Worm (Caenorhabditis elegans) whole organism, L1 larva: ENCODE measurements around the gene C07B5.2.

Source experiments
- C16A3.4 ChIP-seq: fragments of 150-350 bp; optimal IDR thresholded peaks from 2 replicates; lab custom pipeline; 2014; ENCODE audit warnings: missing biosample characterization, missing genetic modification characterization
- alr-1 ChIP-seq: fragments of 200-800 bp; sonication (Bioruptor generic); optimal IDR thresholded peaks from 2 replicates; lab custom pipeline; 2018; ENCODE audit warnings: borderline replicate concordance, mild to moderate bottlenecking, missing genetic modification characterization, missing compliant biosample characterization
- ceh-90 ChIP-seq: sonication (generic microtip); optimal IDR thresholded peaks from 2 replicates; lab custom pipeline; 2016; ENCODE audit warnings: missing genetic modification characterization, missing compliant biosample characterization
- dpl-1 ChIP-seq, 3 experiments: fragments of 150-350 bp in 2 of 3; sonication (generic microtip) in 1 of 3; optimal IDR thresholded peaks; 2 replicates each; lab custom pipeline; 2014 to 2017; ENCODE audit warnings: missing biosample characterization in 3 of 3, missing genetic modification characterization in 3 of 3, missing genetic modification reagents in 3 of 3
- dsc-1 ChIP-seq: sonication (generic microtip); optimal IDR thresholded peaks from 2 replicates; lab custom pipeline; 2016; ENCODE audit warnings: mild to moderate bottlenecking, missing genetic modification characterization, missing compliant biosample characterization
- efl-1 ChIP-seq, 4 experiments: fragments of 150-350 bp; optimal IDR thresholded peaks in 3 of 4; peaks in 1 of 4; 1 replicate in 1 of 4; 2 replicates in 3 of 4; lab custom pipeline; 2014; ENCODE audit warnings: missing biosample characterization in 2 of 4, missing genetic modification characterization in 2 of 4, missing genetic modification reagents in 2 of 4
- efl-3 ChIP-seq: fragments of 200-800 bp; sonication (Bioruptor generic); optimal IDR thresholded peaks from 2 replicates; lab custom pipeline; 2018; ENCODE audit warnings: mild to moderate bottlenecking, missing genetic modification characterization, missing compliant biosample characterization
- egl-13 ChIP-seq: sonication (generic microtip); optimal IDR thresholded peaks from 2 replicates; lab custom pipeline; 2016; ENCODE audit warnings: missing genotype, missing genetic modification reagents, missing genetic modification characterization, missing compliant biosample characterization
- elt-3 ChIP-seq, 6 experiments: fragments of 150-350 bp in 1 of 6; sonication (generic microtip); optimal IDR thresholded peaks; 2 replicates each; lab custom pipeline; 2017 to 2018; ENCODE audit warnings: missing biosample characterization in 6 of 6, missing genetic modification characterization in 6 of 6, inconsistent platforms in 1 of 6
- fkh-10 ChIP-seq: sonication (generic microtip); optimal IDR thresholded peaks from 2 replicates; lab custom pipeline; 2017; ENCODE audit warnings: missing biosample characterization, missing genetic modification reagents, missing genetic modification characterization
- fkh-4 ChIP-seq: sonication (generic microtip); optimal IDR thresholded peaks from 2 replicates; lab custom pipeline; 2016; ENCODE audit warnings: missing compliant biosample characterization, missing genetic modification characterization, borderline replicate concordance
- hlh-17 ChIP-seq: fragments of 200-800 bp; sonication (Bioruptor generic); optimal IDR thresholded peaks from 2 replicates; lab custom pipeline; 2018; ENCODE audit warnings: missing genetic modification characterization, mild to moderate bottlenecking, missing compliant biosample characterization, moderate library complexity, borderline replicate concordance
- hlh-4 ChIP-seq: sonication (generic microtip); optimal IDR thresholded peaks from 2 replicates; lab custom pipeline; 2016; ENCODE audit warnings: mild to moderate bottlenecking, missing genetic modification characterization, missing compliant biosample characterization
- irx-1 ChIP-seq: sonication (generic microtip); optimal IDR thresholded peaks from 2 replicates; lab custom pipeline; 2016; ENCODE audit warnings: missing genetic modification characterization, missing compliant biosample characterization
- jun-1 ChIP-seq: fragments of 150-350 bp; optimal IDR thresholded peaks from 2 replicates; lab custom pipeline; 2014; ENCODE audit warnings: missing biosample characterization, missing genetic modification reagents, missing genetic modification characterization
- lin-13 ChIP-seq: fragments of 150-350 bp; optimal IDR thresholded peaks from 2 replicates; lab custom pipeline; 2014; ENCODE audit warnings: missing biosample characterization, missing genetic modification reagents, missing genetic modification characterization
- lin-14 ChIP-seq: fragments of 200-800 bp; sonication (Bioruptor generic); optimal IDR thresholded peaks from 2 replicates; lab custom pipeline; 2018; ENCODE audit warnings: mild to moderate bottlenecking, missing genetic modification characterization, moderate library complexity, missing compliant biosample characterization
- lin-35 ChIP-seq, 2 experiments: fragments of 150-350 bp; optimal IDR thresholded peaks; 2 replicates each; lab custom pipeline; 2014; ENCODE audit warnings: missing biosample characterization in 2 of 2, missing genetic modification characterization in 2 of 2, missing genetic modification reagents in 2 of 2
- lsy-2 ChIP-seq, 2 experiments: fragments of 150-350 bp; optimal IDR thresholded peaks; 2 replicates each; lab custom pipeline; 2014; ENCODE audit warnings: missing biosample characterization in 2 of 2, missing genetic modification characterization in 2 of 2
- mdl-1 ChIP-seq, 2 experiments: fragments of 150-350 bp; optimal IDR thresholded peaks; 2 replicates each; lab custom pipeline; 2014 to 2017; ENCODE audit warnings: missing biosample characterization in 2 of 2, missing genetic modification characterization in 2 of 2, inconsistent platforms in 1 of 2
- mef-2 ChIP-seq: fragments of 150-350 bp; optimal IDR thresholded peaks from 2 replicates; lab custom pipeline; 2014; ENCODE audit warnings: missing biosample characterization, missing genetic modification characterization
- mep-1 ChIP-seq: fragments of 150-350 bp; optimal IDR thresholded peaks from 2 replicates; lab custom pipeline; 2014; ENCODE audit warnings: missing biosample characterization, missing genetic modification characterization
- nhr-11 ChIP-seq: fragments of 150-350 bp; optimal IDR thresholded peaks from 2 replicates; lab custom pipeline; 2014; ENCODE audit warnings: missing biosample characterization, missing genetic modification characterization
- nhr-20 ChIP-seq: sonication (generic microtip); optimal IDR thresholded peaks from 2 replicates; lab custom pipeline; 2016; ENCODE audit warnings: mild to moderate bottlenecking, missing genetic modification characterization, missing compliant biosample characterization
- nhr-237 ChIP-seq: fragments of 150-350 bp; optimal IDR thresholded peaks from 2 replicates; lab custom pipeline; 2014; ENCODE audit warnings: missing biosample characterization, missing genetic modification characterization
- nhr-28 ChIP-seq: fragments of 150-350 bp; optimal IDR thresholded peaks from 2 replicates; lab custom pipeline; 2014; ENCODE audit warnings: missing biosample characterization, missing genetic modification characterization
- nhr-47 ChIP-seq: sonication (generic microtip); optimal IDR thresholded peaks from 2 replicates; lab custom pipeline; 2016; ENCODE audit warnings: mild to moderate bottlenecking, missing genetic modification characterization, moderate library complexity, missing compliant biosample characterization
- nhr-71 ChIP-seq: sonication (generic microtip); optimal IDR thresholded peaks from 2 replicates; lab custom pipeline; 2016; ENCODE audit warnings: mild to moderate bottlenecking, missing genetic modification characterization, moderate library complexity, missing compliant biosample characterization
- nhr-76 ChIP-seq: sonication (generic microtip); optimal IDR thresholded peaks from 2 replicates; lab custom pipeline; 2017; ENCODE audit warnings: missing biosample characterization, missing genetic modification characterization
- nhr-84 ChIP-seq: sonication (generic microtip); optimal IDR thresholded peaks from 2 replicates; lab custom pipeline; 2017; ENCODE audit warnings: missing biosample characterization, missing genetic modification characterization
- nhr-85 ChIP-seq: sonication (generic microtip); peaks from one replicate; lab custom pipeline; 2016; ENCODE audit warnings: missing genetic modification characterization, inconsistent platforms, missing compliant biosample characterization
- nhr-90 ChIP-seq: sonication (generic microtip); optimal IDR thresholded peaks from 2 replicates; lab custom pipeline; 2016; ENCODE audit warnings: mild to moderate bottlenecking, missing genetic modification characterization, missing compliant biosample characterization; ENCODE audit not compliant: poor library complexity
- pag-3 ChIP-seq: sonication (generic microtip); optimal IDR thresholded peaks from 2 replicates; lab custom pipeline; 2017; ENCODE audit warnings: missing genetic modification characterization, mild to moderate bottlenecking, missing compliant biosample characterization, antibody characterized with exemption, borderline replicate concordance; ENCODE audit not compliant: insufficient read depth
- skn-1 ChIP-seq: fragments of 150-350 bp; optimal IDR thresholded peaks from 2 replicates; lab custom pipeline; 2014; ENCODE audit warnings: missing biosample characterization, missing genetic modification characterization
- snu-23 ChIP-seq: sonication (generic microtip); optimal IDR thresholded peaks from 2 replicates; lab custom pipeline; 2016; ENCODE audit warnings: missing genetic modification characterization, missing compliant biosample characterization
- sup-37 ChIP-seq: fragments of 200-800 bp; sonication (Bioruptor generic); optimal IDR thresholded peaks from 2 replicates; lab custom pipeline; 2018; ENCODE audit warnings: mild to moderate bottlenecking, missing genetic modification characterization, missing compliant biosample characterization
- tbx-2 ChIP-seq: sonication (generic microtip); optimal IDR thresholded peaks from 2 replicates; lab custom pipeline; 2016; ENCODE audit warnings: missing genetic modification characterization, missing compliant biosample characterization
- tlp-1 ChIP-seq: fragments of 150-350 bp; optimal IDR thresholded peaks from 2 replicates; lab custom pipeline; 2014; ENCODE audit warnings: missing biosample characterization, missing genetic modification characterization
- unc-62 ChIP-seq: fragments of 150-350 bp; optimal IDR thresholded peaks from 2 replicates; lab custom pipeline; 2014; ENCODE audit warnings: missing biosample characterization, missing genetic modification reagents, missing genetic modification characterization
- vab-15 ChIP-seq: sonication (generic microtip); optimal IDR thresholded peaks from 2 replicates; lab custom pipeline; 2017; ENCODE audit warnings: missing genotype, mild to moderate bottlenecking, missing genetic modification characterization, missing compliant biosample characterization
- xbp-1 ChIP-seq: sonication (generic microtip); optimal IDR thresholded peaks from 2 replicates; lab custom pipeline; 2016; ENCODE audit warnings: missing genetic modification characterization, missing compliant biosample characterization
- zip-4 ChIP-seq: fragments of 200-800 bp; sonication (Bioruptor generic); optimal IDR thresholded peaks from 2 replicates; lab custom pipeline; 2018; ENCODE audit warnings: mild to moderate bottlenecking, missing genetic modification characterization, moderate library complexity, missing compliant biosample characterization

C07B5.2 gene

ce11 chrX:9547264-9547751, 30.3 kb upstream of the C07B5.2 start (continued):
- TF ChIP-seq jun-1 (no peak), dpl-1 (GFP tag; optimal IDR thresholded peaks at IDR 0.05; lab: Kevin White, UChicago) (peak in 1 of 3 experiments; percentile 24), lin-13 (no peak), nhr-237 (tag; lab: Kevin White, UChicago) (no peak), elt-3 (tag; optimal IDR thresholded peaks at IDR 0.05; lab: Kevin White, UChicago) (peak in 5 of 6 experiments; percentile 64 to 96 (median 80)), C16A3.4 (no peak), nhr-47 (tag; lab: Kevin White, UChicago) (peak; percentile 16), hlh-4 (tag; lab: Kevin White, UChicago) (no peak), nhr-20 (tag; lab: Kevin White, UChicago) (peak; percentile 69), skn-1 (no peak), nhr-28 (tag; lab: Kevin White, UChicago) (no peak), efl-3 (GFP tag; lab: Kevin White, UChicago) (no peak), lsy-2 (tag; optimal IDR thresholded peaks at IDR 0.05; lab: Kevin White, UChicago) (peak in 1 of 2 experiments; percentile 48), snu-23 (GFP tag; lab: Kevin White, UChicago) (peak; percentile 41)

ce11 chrX:9546640-9547039, 29.6 kb upstream of the C07B5.2 start:
- TF ChIP-seq mef-2 (no peak), irx-1 (no peak), pag-3 (no peak), egl-13 (no peak), xbp-1 (tag; lab: Kevin White, UChicago) (no peak), sup-37 (GFP tag; lab: Kevin White, UChicago) (no peak), unc-62 (GFP tag; lab: Kevin White, UChicago) (no peak), lin-35 (GFP tag; optimal IDR thresholded peaks at IDR 0.05; lab: Kevin White, UChicago) (peak in 1 of 2 experiments; percentile 3), tbx-2 (tag; lab: Kevin White, UChicago) (no peak), mdl-1 (tag; optimal IDR thresholded peaks at IDR 0.05; lab: Kevin White, UChicago) (peak in 1 of 2 experiments; percentile 18), nhr-47 (tag; lab: Kevin White, UChicago) (no peak), nhr-71 (tag; lab: Kevin White, UChicago) (no peak), ceh-90 (tag; lab: Kevin White, UChicago) (no peak), lin-14 (peak; percentile 39), nhr-76 (tag; lab: Kevin White, UChicago) (no peak), dsc-1 (no peak), fkh-4 (tag; lab: Kevin White, UChicago) (no peak), hlh-17 (GFP tag; lab: Kevin White, UChicago) (no peak), tlp-1 (tag; lab: Kevin White, UChicago) (no peak), alr-1 (tag; lab: Kevin White, UChicago) (no peak), jun-1 (no peak), skn-1 (no peak), lsy-2 (tag; optimal IDR thresholded peaks at IDR 0.05; lab: Kevin White, UChicago) (no peak), efl-1 (optimal IDR thresholded peaks at IDR 0.05; lab: Kevin White, UChicago) (no peak), efl-1 (GFP tag; optimal IDR thresholded peaks at IDR 0.05 in 1 of 2; lab: Kevin White, UChicago) (peak in 1 of 2 experiments; percentile 89), nhr-85 (tag; lab: Kevin White, UChicago) (peak; percentile 44), nhr-11 (tag; lab: Kevin White, UChicago) (no peak), nhr-20 (tag; lab: Kevin White, UChicago) (peak; percentile 7), nhr-90 (tag; lab: Kevin White, UChicago) (no peak), lin-13 (no peak), fkh-10 (GFP tag; lab: Kevin White, UChicago) (no peak), nhr-84 (tag; lab: Kevin White, UChicago) (no peak), snu-23 (GFP tag; lab: Kevin White, UChicago) (peak; percentile 39), mep-1 (tag; lab: Kevin White, UChicago) (no peak), vab-15 (tag; lab: Kevin White, UChicago) (peak; percentile 64), zip-4 (GFP tag; lab: Kevin White, UChicago) (no peak)
